Fruit fly (Drosophila melanogaster): ENCODE data around the gene CG33307.

DNA sequence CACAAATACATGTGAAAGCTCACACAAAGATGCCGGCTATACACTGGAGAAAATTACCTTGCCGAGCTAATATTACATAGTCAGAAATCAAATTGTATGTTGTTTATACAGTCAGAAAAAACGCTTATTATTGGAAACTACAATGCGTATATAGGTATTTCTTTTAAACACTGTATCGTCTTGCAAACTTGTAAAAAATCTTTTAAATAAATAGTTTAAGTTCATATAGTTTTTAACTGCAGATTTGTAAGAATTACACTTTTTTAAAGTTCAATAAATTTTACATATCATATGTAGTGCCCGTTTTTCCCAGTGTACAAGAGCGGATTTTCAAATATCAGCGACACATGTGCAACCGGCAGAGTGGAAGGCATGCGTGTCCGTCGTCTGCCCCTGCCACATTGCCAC, 1.6 kb downstream of the CG33307 start:
- no peak for TF ChIP-seq CG8478 (optimal IDR thresholded peaks at IDR 0.05)
- TF ChIP-seq CTCF (optimal IDR thresholded peaks at IDR 0.05), result no peak

Data from S2 (cell line).